Fruit fly (Drosophila melanogaster) whole organism, embryonic: ENCODE data around the gene Cchl.

Experiments used
- Antp ChIP-seq: fragments of 200-800 bp; sonication (Bioruptor generic); optimal IDR thresholded peaks from 3 replicates; lab custom pipeline; 2016; ENCODE audit warnings: missing biosample characterization, missing genetic modification characterization
- Atf3 ChIP-seq: fragments of 200-800 bp; sonication (Bioruptor generic); optimal IDR thresholded peaks from 3 replicates; lab custom pipeline; 2016; ENCODE audit warnings: missing biosample characterization, missing genetic modification characterization
- CG11085 ChIP-seq: fragments of 200-800 bp; sonication (Bioruptor generic); IDR thresholded peaks from 2 replicates; pipeline ENCODE4 v1.3.6; 2022; ENCODE audit warnings: missing biosample characterization, missing genetic modification characterization
- CG12155 ChIP-seq: fragments of 200-800 bp; sonication (Bioruptor generic); optimal IDR thresholded peaks from 3 replicates; lab custom pipeline; 2016; ENCODE audit warnings: missing biosample characterization, missing genetic modification characterization
- CG12744 ChIP-seq: fragments of 200-800 bp; sonication (Bioruptor generic); optimal IDR thresholded peaks from 2 replicates; lab custom pipeline; 2016; ENCODE audit warnings: missing biosample characterization, missing genetic modification characterization
- CG15011 ChIP-seq: fragments of 200-800 bp; sonication (Bioruptor generic); optimal IDR thresholded peaks from 3 replicates; lab custom pipeline; 2018; ENCODE audit warnings: missing biosample characterization, mild to moderate bottlenecking, missing genetic modification characterization
- CG17385 ChIP-seq: fragments of 200-800 bp; sonication (Bioruptor generic); optimal IDR thresholded peaks from 3 replicates; lab custom pipeline; 2018; ENCODE audit warnings: missing biosample characterization, mild to moderate bottlenecking, missing genetic modification characterization
- CG17802 ChIP-seq: fragments of 200-800 bp; sonication (Bioruptor generic); optimal IDR thresholded peaks from 2 replicates; lab custom pipeline; 2018; ENCODE audit warnings: missing biosample characterization, mild to moderate bottlenecking, missing genetic modification characterization, moderate library complexity
- CG17829 ChIP-seq: fragments of 200-800 bp; optimal IDR thresholded peaks from 2 replicates; lab custom pipeline; 2019; ENCODE audit warnings: missing biosample characterization, mild to moderate bottlenecking, missing genetic modification characterization, moderate library complexity
- CG1792 ChIP-seq: fragments of 200-800 bp; sonication (Bioruptor generic); optimal IDR thresholded peaks from 2 replicates; lab custom pipeline; 2016; ENCODE audit warnings: missing biosample characterization, missing genetic modification characterization
- CG18599 ChIP-seq: fragments of 200-800 bp; sonication (Bioruptor generic); optimal IDR thresholded peaks from 3 replicates; lab custom pipeline; 2017; ENCODE audit warnings: missing biosample characterization, missing genetic modification characterization, mild to moderate bottlenecking, moderate library complexity, missing genetic modification reagents
- CG2875 ChIP-seq: fragments of 200-800 bp; sonication (Bioruptor generic); optimal IDR thresholded peaks from 2 replicates; lab custom pipeline; 2017; ENCODE audit warnings: missing biosample characterization, mild to moderate bottlenecking, missing genetic modification characterization, missing genetic modification reagents
- CG3163 ChIP-seq: fragments of 200-800 bp; sonication (Bioruptor generic); optimal IDR thresholded peaks from 3 replicates; lab custom pipeline; 2016; ENCODE audit warnings: missing biosample characterization, missing genetic modification characterization
- CG3995 ChIP-seq: fragments of 200-800 bp; sonication (Bioruptor generic); optimal IDR thresholded peaks from 3 replicates; lab custom pipeline; 2016; ENCODE audit warnings: missing biosample characterization, missing genetic modification characterization
- CG7357 ChIP-seq: fragments of 200-800 bp; sonication (Bioruptor generic); IDR thresholded peaks from 3 replicates; pipeline ENCODE4 v1.3.6; 2022; ENCODE audit warnings: missing biosample characterization, missing genetic modification characterization
- CG7839 ChIP-seq: fragments of 200-800 bp; sonication (Bioruptor generic); optimal IDR thresholded peaks from 3 replicates; lab custom pipeline; 2018; ENCODE audit warnings: missing biosample characterization, mild to moderate bottlenecking, missing genetic modification characterization, moderate library complexity
- CG7963 ChIP-seq: fragments of 200-800 bp; sonication (Bioruptor generic); IDR thresholded peaks from 3 replicates; pipeline ENCODE4 v1.3.6; 2022; ENCODE audit warnings: missing biosample characterization, missing genetic modification characterization; ENCODE audit not compliant: partially characterized antibody
- Dfd ChIP-seq, 2 experiments: fragments of >200 bp; optimal IDR thresholded peaks; 2 replicates each; lab custom pipeline; 2017; ENCODE audit warnings: missing biosample characterization in 2 of 2, missing genetic modification characterization in 2 of 2
- Dll ChIP-seq: fragments of 200-800 bp; sonication (Bioruptor generic); IDR thresholded peaks from 4 replicates; pipeline ENCODE4 v1.3.6; 2022; ENCODE audit warnings: missing biosample characterization, missing genetic modification characterization; ENCODE audit not compliant: partially characterized antibody
- Ets97D ChIP-seq: fragments of 200-800 bp; sonication (Bioruptor generic); optimal IDR thresholded peaks from 3 replicates; lab custom pipeline; 2016; ENCODE audit warnings: missing biosample characterization, missing genetic modification characterization
- Fer3 ChIP-seq: fragments of 200-800 bp; sonication (Bioruptor generic); optimal IDR thresholded peaks from 2 replicates; lab custom pipeline; 2018; ENCODE audit warnings: missing biosample characterization, mild to moderate bottlenecking, missing genetic modification characterization, moderate library complexity
- Gug ChIP-seq: fragments of 200-800 bp; sonication (Bioruptor generic); IDR thresholded peaks from 4 replicates; pipeline ENCODE4 v1.3.6; 2022; ENCODE audit warnings: missing biosample characterization, missing genetic modification characterization
- HHEX ChIP-seq: fragments of 200-800 bp; sonication (Bioruptor generic); optimal IDR thresholded peaks from 3 replicates; lab custom pipeline; 2017; ENCODE audit warnings: missing biosample characterization, mild to moderate bottlenecking, missing genetic modification characterization, missing genetic modification reagents
- Hand ChIP-seq: fragments of 200-800 bp; sonication (Bioruptor generic); optimal IDR thresholded peaks from 2 replicates; lab custom pipeline; 2017; ENCODE audit warnings: mild to moderate bottlenecking, missing biosample characterization, missing genetic modification reagents, missing genetic modification characterization
- Hey ChIP-seq: fragments of 200-800 bp; sonication (Bioruptor generic); optimal IDR thresholded peaks from 3 replicates; lab custom pipeline; 2018; ENCODE audit warnings: missing biosample characterization, mild to moderate bottlenecking, missing genetic modification characterization
- Hr78 ChIP-seq, 2 experiments: fragments of 200-800 bp in 1 of 2; fragments of >200 bp in 1 of 2; sonication (Bioruptor generic) in 1 of 2; optimal IDR thresholded peaks; 2 replicates each; lab custom pipeline; 2017 to 2019; ENCODE audit warnings: missing biosample characterization in 2 of 2, missing genetic modification characterization in 2 of 2, mild to moderate bottlenecking in 1 of 2, moderate library complexity in 1 of 2
- Mad ChIP-seq: fragments of 200-800 bp; sonication (Bioruptor generic); optimal IDR thresholded peaks from 2 replicates; lab custom pipeline; 2016; ENCODE audit warnings: missing biosample characterization, missing genetic modification characterization
- Pdp1 ChIP-seq, 2 experiments: fragments of 200-800 bp; sonication (Bioruptor generic); optimal IDR thresholded peaks; 3 replicates each; lab custom pipeline; 2016; ENCODE audit warnings: missing biosample characterization in 2 of 2, missing genetic modification characterization in 2 of 2, mild to moderate bottlenecking in 1 of 2, moderate library complexity in 1 of 2
- Poxn ChIP-seq: fragments of 200-800 bp; sonication (Bioruptor generic); IDR thresholded peaks from 2 replicates; pipeline ENCODE4 v1.3.6; 2022; ENCODE audit warnings: missing biosample characterization, missing genetic modification characterization
- Sin3A ChIP-seq: fragments of >200 bp; optimal IDR thresholded peaks from 2 replicates; lab custom pipeline; 2018
- Sry-δ ChIP-seq: fragments of 200-800 bp; sonication (Bioruptor generic); optimal IDR thresholded peaks from 2 replicates; lab custom pipeline; 2016; ENCODE audit warnings: missing biosample characterization, missing genetic modification characterization
- TFAM ChIP-seq: fragments of 200-800 bp; sonication (Bioruptor generic); optimal IDR thresholded peaks from 2 replicates; lab custom pipeline; 2017; ENCODE audit warnings: missing biosample characterization, missing genetic modification characterization, inconsistent platforms
- Usf ChIP-seq: fragments of 200-800 bp; sonication (Bioruptor generic); optimal IDR thresholded peaks from 2 replicates; lab custom pipeline; 2017; ENCODE audit warnings: missing genotype, missing biosample characterization, missing genetic modification characterization
- Xbp1 ChIP-seq: fragments of 200-800 bp; sonication (Bioruptor generic); optimal IDR thresholded peaks from 3 replicates; lab custom pipeline; 2016; ENCODE audit warnings: missing biosample characterization, mild to moderate bottlenecking, missing genetic modification characterization
- ab ChIP-seq: fragments of 200-800 bp; sonication (Bioruptor generic); optimal IDR thresholded peaks from 2 replicates; lab custom pipeline; 2016; ENCODE audit warnings: missing biosample characterization, missing genetic modification characterization
- az2 ChIP-seq: fragments of 200-800 bp; sonication (Bioruptor generic); optimal IDR thresholded peaks from 3 replicates; lab custom pipeline; 2016; ENCODE audit warnings: missing biosample characterization, missing genetic modification characterization
- bowl ChIP-seq: fragments of 200-800 bp; sonication (Bioruptor generic); IDR thresholded peaks from 2 replicates; pipeline ENCODE4 v1.3.6; 2022; ENCODE audit warnings: missing biosample characterization, missing genetic modification characterization
- br ChIP-seq: fragments of >200 bp; optimal IDR thresholded peaks from 2 replicates; lab custom pipeline; 2017
- ems ChIP-seq: fragments of 200-800 bp; sonication (Bioruptor generic); optimal IDR thresholded peaks from 3 replicates; lab custom pipeline; 2016; ENCODE audit warnings: missing biosample characterization, missing genetic modification characterization
- ewg ChIP-seq: fragments of 200-800 bp; sonication (Bioruptor generic); optimal IDR thresholded peaks from 3 replicates; lab custom pipeline; 2017; ENCODE audit warnings: mild to moderate bottlenecking, missing biosample characterization, missing genetic modification reagents, missing genetic modification characterization
- fd64A ChIP-seq: fragments of 200-800 bp; sonication (Bioruptor generic); optimal IDR thresholded peaks from 3 replicates; lab custom pipeline; 2018; ENCODE audit warnings: missing biosample characterization, mild to moderate bottlenecking, missing genetic modification characterization
- gcm ChIP-seq: fragments of 200-800 bp; sonication (Bioruptor generic); optimal IDR thresholded peaks from 2 replicates; lab custom pipeline; 2019; ENCODE audit warnings: missing biosample characterization, mild to moderate bottlenecking, missing genetic modification characterization, moderate library complexity
- ro ChIP-seq: fragments of 200-800 bp; sonication (Bioruptor generic); IDR thresholded peaks from 2 replicates; pipeline ENCODE4 v1.3.6; 2022; ENCODE audit warnings: missing biosample characterization, missing genetic modification characterization
- seq ChIP-seq: fragments of 200-800 bp; sonication (Bioruptor generic); IDR thresholded peaks from 2 replicates; pipeline ENCODE4 v1.3.6; 2022; ENCODE audit warnings: missing biosample characterization, missing genetic modification characterization
- sima ChIP-seq: fragments of 200-800 bp; sonication (Bioruptor generic); optimal IDR thresholded peaks from 2 replicates; lab custom pipeline; 2016; ENCODE audit warnings: missing biosample characterization, missing genetic modification characterization
- sr ChIP-seq: fragments of 200-800 bp; sonication (Bioruptor generic); IDR thresholded peaks from 3 replicates; pipeline ENCODE4 v1.3.6; 2022; ENCODE audit warnings: missing biosample characterization, missing genetic modification characterization
- trh ChIP-seq: fragments of 200-800 bp; sonication (Bioruptor generic); optimal IDR thresholded peaks from 2 replicates; lab custom pipeline; 2016; ENCODE audit warnings: missing biosample characterization, missing genetic modification characterization
- ttk ChIP-seq: fragments of 200-800 bp; sonication (Bioruptor generic); IDR thresholded peaks from 2 replicates; pipeline ENCODE4 v2.1.2; 2022; ENCODE audit warnings: missing biosample characterization, missing genetic modification characterization
- tup ChIP-seq: fragments of 200-800 bp; sonication (Bioruptor generic); optimal IDR thresholded peaks from 2 replicates; lab custom pipeline; 2016; ENCODE audit warnings: missing biosample characterization, mild to moderate bottlenecking, missing genetic modification characterization, moderate library complexity
- twi ChIP-seq: fragments of 200-800 bp; optimal IDR thresholded peaks from 2 replicates; lab custom pipeline; 2019; ENCODE audit warnings: missing biosample characterization, mild to moderate bottlenecking, missing genetic modification characterization, moderate library complexity
- unc-4 ChIP-seq: fragments of 200-800 bp; sonication (Bioruptor generic); IDR thresholded peaks from 2 replicates; pipeline ENCODE4 v1.3.6; 2022; ENCODE audit warnings: missing biosample characterization, missing genetic modification characterization; ENCODE audit not compliant: partially characterized antibody

The Cchl gene

DNA sequence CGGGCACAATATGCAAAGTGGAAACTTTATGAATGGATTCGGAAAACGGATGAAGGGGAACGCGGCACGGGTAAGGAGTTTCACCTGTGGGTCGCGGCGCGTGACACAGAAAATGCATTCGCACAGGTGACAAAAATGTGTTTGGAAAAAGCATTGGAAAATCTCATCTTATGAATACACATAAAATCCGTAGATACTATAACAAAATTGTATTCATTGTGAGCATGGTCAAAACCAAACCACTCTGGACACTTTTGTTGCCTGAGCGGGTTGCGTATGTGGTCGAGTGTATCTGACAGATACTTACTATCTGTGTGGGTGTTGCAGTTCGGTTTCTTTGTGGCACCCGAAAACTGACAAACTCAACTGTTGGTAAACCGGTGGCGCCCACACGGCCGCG, 12.2 kb upstream of the Cchl start (continued):
- TF ChIP-seq Sry-δ (GFP tag; lab: Kevin White, UChicago) (no peak), tup (GFP tag; lab: Kevin White, UChicago) (no peak), ems (peak; percentile 29), Hr78 (GFP tag; optimal IDR thresholded peaks at IDR 0.05; lab: Kevin White, UChicago) (peak in 1 of 2 experiments; percentile 62), CG18599 (no peak), CG17829 (tag; lab: Kevin White, UChicago) (peak; percentile 33), CG17802 (tag; lab: Kevin White, UChicago) (no peak), HHEX (GFP tag; lab: Kevin White, UChicago) (no peak), seq (GFP tag; lab: Robert Waterston, UW) (peak; percentile 35; the same call in 1 of the 2 replicates), Mad (GFP tag; lab: Kevin White, UChicago) (peak; percentile 17), br (no peak), ab (no peak), CG12744 (GFP tag; lab: Kevin White, UChicago) (no peak), Pdp1 (GFP tag; optimal IDR thresholded peaks at IDR 0.05; lab: Kevin White, UChicago) (peak in 1 of 2 experiments; percentile 40), gcm (GFP tag; lab: Kevin White, UChicago) (no peak), Dfd (GFP tag; optimal IDR thresholded peaks at IDR 0.05; lab: Kevin White, UChicago) (no peak), Dll (no peak), bowl (GFP tag; lab: Robert Waterston, UW) (peak; percentile 62; the same call in 1 of the 2 replicates), CG11085 (GFP tag; lab: Robert Waterston, UW) (0 out of 2 replicates have a peak, but pooled peaks have one; percentile 10), CG7839 (tag; lab: Kevin White, UChicago) (no peak), Usf (GFP tag; lab: Kevin White, UChicago) (no peak), Xbp1 (GFP tag; lab: Kevin White, UChicago) (peak; percentile 61), Atf3 (GFP tag; lab: Kevin White, UChicago) (no peak), CG3163 (GFP tag; lab: Kevin White, UChicago) (no peak), unc-4 (GFP tag; lab: Robert Waterston, UW) (no peak), CG15011 (GFP tag; lab: Kevin White, UChicago) (no peak), Poxn (GFP tag; lab: Robert Waterston, UW) (no peak), CG17385 (GFP tag; lab: Kevin White, UChicago) (peak; percentile 44), CG7963 (GFP tag; lab: Robert Waterston, UW) (no peak), az2 (GFP tag; lab: Kevin White, UChicago) (peak; percentile 71), trh (GFP tag; lab: Kevin White, UChicago) (no peak), Antp (GFP tag; lab: Kevin White, UChicago) (peak; percentile 29), CG2875 (GFP tag; lab: Kevin White, UChicago) (peak; percentile 34), CG3995 (GFP tag; lab: Kevin White, UChicago) (no peak), TFAM (GFP tag; lab: Kevin White, UChicago) (no peak), Fer3 (tag; lab: Kevin White, UChicago) (no peak), CG12155 (no peak), CG7357 (GFP tag; lab: Robert Waterston, UW) (0 out of 3 replicates have a peak, but pooled peaks have one; percentile 17), Sin3A (lab: Kevin White, UChicago) (no peak), ewg (peak; percentile 32), sr (GFP tag; lab: Robert Waterston, UW) (peak; percentile 85; the same call in 2 of the 3 replicates), Gug (GFP tag; lab: Robert Waterston, UW) (no peak; the same call in 2 of the 4 replicates), twi (tag; lab: Kevin White, UChicago) (no peak), sima (no peak), Hey (no peak), ttk (GFP tag; lab: Robert Waterston, UW) (peak; percentile 52), Ets97D (GFP tag; lab: Kevin White, UChicago) (no peak), fd64A (peak; percentile 5), CG1792 (GFP tag; lab: Kevin White, UChicago) (no peak), ro (GFP tag; lab: Robert Waterston, UW) (no peak), Hand (GFP tag; lab: Kevin White, UChicago) (no peak)
